Worm (Caenorhabditis elegans): Measurements from ENCODE around the gene acp-7.

acp-7 gene

ce11 chrIV:6431582-6431981 is at the start of gene acp-7:
acp-7 (minus strand) TSS chrIV:6431682.
- TF ChIP-seq egl-43 (GFP tag; IDR thresholded peaks at IDR 0.05) (no peak), ceh-82 (tag; optimal IDR thresholded peaks at IDR 0.05) (no peak), ctbp-1 (GFP tag; IDR thresholded peaks at IDR 0.05) (no peak), R02D3.7 (tag; optimal IDR thresholded peaks at IDR 0.05) (no peak)

DNA sequence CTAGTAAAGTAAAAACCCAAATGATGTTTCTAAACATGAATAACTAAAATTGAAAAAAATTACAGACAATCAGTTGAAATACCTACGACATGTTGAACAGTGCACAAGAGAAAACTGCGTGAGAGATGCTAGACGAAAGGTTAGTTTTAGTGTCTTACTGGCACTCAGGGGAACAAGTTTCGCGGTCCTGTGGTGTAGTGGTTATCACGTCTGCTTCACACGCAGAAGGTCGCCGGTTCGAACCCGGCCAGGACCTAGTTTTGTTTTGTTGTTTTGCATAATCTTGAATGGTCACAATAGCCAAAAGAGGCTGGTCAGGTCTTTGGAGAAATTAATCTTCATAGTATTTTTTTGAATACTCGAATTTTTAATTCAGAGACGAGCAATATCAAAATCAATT is 49.5 kb upstream of the acp-7 start:
- TF ChIP-seq T26A8.4 (GFP tag; IDR thresholded peaks at IDR 0.05) (peak; percentile 79), hmg-1.1 (GFP tag; IDR thresholded peaks at IDR 0.05) (peak; percentile 74), mep-1 (tag; optimal IDR thresholded peaks at IDR 0.05) (peak; percentile 65), gei-8 (GFP tag; optimal IDR thresholded peaks at IDR 0.05) (peak; percentile 32), mxl-3 (GFP tag; optimal IDR thresholded peaks at IDR 0.05) (peak; percentile 44), unc-130 (GFP tag; optimal IDR thresholded peaks at IDR 0.05) (peak; percentile 30), tra-1 (GFP tag; IDR thresholded peaks at IDR 0.05) (peak; percentile 69; the same call in 1 of the 2 replicates), Y105C5A.15 (GFP tag; IDR thresholded peaks at IDR 0.05) (peak; percentile 88), nhr-102 (tag; optimal IDR thresholded peaks at IDR 0.05) (peak; percentile 43), php-3 (GFP tag; IDR thresholded peaks at IDR 0.05) (peak; percentile 81), Y48G9A.11 (GFP tag; IDR thresholded peaks at IDR 0.05) (peak; percentile 60; the same call in 1 of the 2 replicates), F49E8.2 (tag; optimal IDR thresholded peaks at IDR 0.05; ENCODE audit: borderline replicate concordance) (peak; percentile 36), nhr-41 (GFP tag; IDR thresholded peaks at IDR 0.05) (peak; percentile 70), tag-97 (GFP tag; IDR thresholded peaks at IDR 0.05) (no peak), lin-1 (GFP tag; IDR thresholded peaks at IDR 0.05) (peak; percentile 88), nhr-76 (tag; optimal IDR thresholded peaks at IDR 0.05) (no peak), lin-38 (GFP tag; IDR thresholded peaks at IDR 0.05) (peak; percentile 78), zfp-3 (GFP tag; conservative IDR thresholded peaks at IDR 0.05) (peak; percentile 67; the same call in 1 of the 2 replicates), nhr-11 (tag; optimal IDR thresholded peaks at IDR 0.05) (no peak), ZK337.2 (GFP tag; IDR thresholded peaks at IDR 0.05) (peak; percentile 78), snpc-1.2 (GFP tag; IDR thresholded peaks at IDR 0.05) (peak; percentile 99), dve-1 (tag; optimal IDR thresholded peaks at IDR 0.05; ENCODE audit: insufficient read depth) (peak; percentile 52), daf-19 (GFP tag; conservative IDR thresholded peaks at IDR 0.05) (peak; percentile 74; the same call in 1 of the 2 replicates), R02D3.7 (tag; optimal IDR thresholded peaks at IDR 0.05) (no peak), aly-2 (tag; optimal IDR thresholded peaks at IDR 0.05) (no peak), mdl-1 (tag; optimal IDR thresholded peaks at IDR 0.05) (no peak), spr-3 (GFP tag; optimal IDR thresholded peaks at IDR 0.05) (no peak), T20F7.1 (GFP tag; optimal IDR thresholded peaks at IDR 0.05) (no peak), zfp-2 (tag; optimal IDR thresholded peaks at IDR 0.05) (no peak), ceh-20 (GFP tag; IDR thresholded peaks at IDR 0.05) (0 out of 2 replicates have a peak, but pooled peaks have one; percentile 24), lir-3 (tag; optimal IDR thresholded peaks at IDR 0.05) (peak; percentile 14), nhr-48 (tag; optimal IDR thresholded peaks at IDR 0.05) (peak; percentile 6), mdt-29 (GFP tag; IDR thresholded peaks at IDR 0.05) (peak; percentile 61; the same call in 1 of the 2 replicates), D1046.2 (GFP tag; IDR thresholded peaks at IDR 0.05) (peak; percentile 70; the same call in 1 of the 2 replicates), zip-11 (GFP tag; IDR thresholded peaks at IDR 0.05) (0 out of 2 replicates have a peak, but pooled peaks have one; percentile 41), dmd-8 (GFP tag; IDR thresholded peaks at IDR 0.05) (peak; percentile 90), sdz-12 (GFP tag; optimal IDR thresholded peaks at IDR 0.05) (no peak), aha-1 (tag) (peak; percentile 93), F26F4.8 (GFP tag; conservative IDR thresholded peaks at IDR 0.05) (peak; percentile 87; the same call in 1 of the 2 replicates), dpl-1 (GFP tag; optimal IDR thresholded peaks at IDR 0.05) (peak; percentile 32), fos-1 (tag; optimal IDR thresholded peaks at IDR 0.05) (no peak), spr-1 (tag; optimal IDR thresholded peaks at IDR 0.05) (peak; percentile 54), daf-16 (GFP tag; optimal IDR thresholded peaks at IDR 0.05) (peak; percentile 12 to 83), daf-16 (tag; optimal IDR thresholded peaks at IDR 0.05) (peak; percentile 55), dmd-9 (GFP tag; IDR thresholded peaks at IDR 0.05) (peak; percentile 61; the same call in 1 of the 2 replicates), ctbp-1 (GFP tag; IDR thresholded peaks at IDR 0.05) (peak; percentile 66; the same call in 1 of the 2 replicates), nhr-237 (tag; optimal IDR thresholded peaks at IDR 0.05) (no peak)
